Fruit fly (Drosophila melanogaster): Measurements from ENCODE around the gene CASK.

Gene CASK

dm6 chr3R:21835388-21836200, 13.1 kb upstream of the CASK start:
- TF ChIP-seq Dif (GFP tag; optimal IDR thresholded peaks at IDR 0.05; ENCODE audit: partially characterized antibody) (no peak), Dfd (GFP tag; optimal IDR thresholded peaks at IDR 0.05) (peak; percentile 40), usp (GFP tag; optimal IDR thresholded peaks at IDR 0.05) (no peak), pan (optimal IDR thresholded peaks at IDR 0.05) (no peak), jim (GFP tag; optimal IDR thresholded peaks at IDR 0.05) (peak; percentile 66), foxo (GFP tag; optimal IDR thresholded peaks at IDR 0.05) (no peak), Rel (GFP tag; optimal IDR thresholded peaks at IDR 0.05) (no peak), Rel (tag; optimal IDR thresholded peaks at IDR 0.05) (no peak)

- TF ChIP-seq dmrt93B (GFP tag; optimal IDR thresholded peaks at IDR 0.05) (no peak), foxo (GFP tag; optimal IDR thresholded peaks at IDR 0.05) (peak in 1 of 2 experiments; percentile 38), sv (GFP tag; optimal IDR thresholded peaks at IDR 0.05) (no peak), Vsx2 (GFP tag; optimal IDR thresholded peaks at IDR 0.05; ENCODE audit: partially characterized antibody) (no peak), jim (GFP tag; optimal IDR thresholded peaks at IDR 0.05) (peak; percentile 87), psq (GFP tag; optimal IDR thresholded peaks at IDR 0.05) (no peak), fru (GFP tag; optimal IDR thresholded peaks at IDR 0.05) (peak; percentile 0), Hnf4 (GFP tag; optimal IDR thresholded peaks at IDR 0.05) (no peak), tai (GFP tag; optimal IDR thresholded peaks at IDR 0.05) (no peak), h (GFP tag; optimal IDR thresholded peaks at IDR 0.05) (peak; percentile 1), sage (GFP tag; optimal IDR thresholded peaks at IDR 0.05) (no peak), brk (GFP tag; optimal IDR thresholded peaks at IDR 0.05) (no peak), HLH106 (tag; optimal IDR thresholded peaks at IDR 0.05) (no peak), dl (GFP tag; optimal IDR thresholded peaks at IDR 0.05; ENCODE audit: insufficient read depth in 1 of 2, partially characterized antibody in 2 of 2) (no peak), Rel (GFP tag; optimal IDR thresholded peaks at IDR 0.05) (no peak), Rel (tag; optimal IDR thresholded peaks at IDR 0.05) (peak; percentile 34), pan (optimal IDR thresholded peaks at IDR 0.05) (no peak), br (GFP tag; optimal IDR thresholded peaks at IDR 0.05) (no peak), ey (GFP tag; optimal IDR thresholded peaks at IDR 0.05) (no peak)
Observed at dm6 chr3R:21834234-21835070, 12.0 kb upstream of the CASK start.

dm6 chr3R:21832203-21832602, 9.7 kb upstream of the CASK start, which contains the start of gene Gr93a:
TSS of gene Gr93a (plus strand) at chr3R:21832503.
- no peak for TF ChIP-seq brk (GFP tag; optimal IDR thresholded peaks at IDR 0.05)
- no peak for TF ChIP-seq fru (GFP tag; optimal IDR thresholded peaks at IDR 0.05)
- no peak for TF ChIP-seq dsf (GFP tag; optimal IDR thresholded peaks at IDR 0.05; ENCODE audit: borderline replicate concordance)
- no peak for TF ChIP-seq rgr (GFP tag; optimal IDR thresholded peaks at IDR 0.05)
- no peak for TF ChIP-seq Dif (GFP tag; optimal IDR thresholded peaks at IDR 0.05; ENCODE audit: partially characterized antibody)
- TF ChIP-seq jim (GFP tag; optimal IDR thresholded peaks at IDR 0.05) = no peak
- no peak for TF ChIP-seq tai (GFP tag; optimal IDR thresholded peaks at IDR 0.05)
- TF ChIP-seq sage (GFP tag; optimal IDR thresholded peaks at IDR 0.05) = no peak
- no peak for TF ChIP-seq sv (GFP tag; optimal IDR thresholded peaks at IDR 0.05)
- TF ChIP-seq foxo (GFP tag; optimal IDR thresholded peaks at IDR 0.05) = no peak
- no peak for TF ChIP-seq Rel (GFP tag; optimal IDR thresholded peaks at IDR 0.05)
- TF ChIP-seq Rel (tag; optimal IDR thresholded peaks at IDR 0.05) = no peak

- no peak for TF ChIP-seq woc (GFP tag; optimal IDR thresholded peaks at IDR 0.05)
- TF ChIP-seq dmrt93B (GFP tag; optimal IDR thresholded peaks at IDR 0.05) = no peak
Observed at dm6 chr3R:21831040-21831439, 8.6 kb upstream of the CASK start.

dm6 chr3R:21830303-21830707, 7.8 kb upstream of the CASK start:
- TF ChIP-seq dsf (GFP tag; optimal IDR thresholded peaks at IDR 0.05; ENCODE audit: borderline replicate concordance) = no peak
- TF ChIP-seq fru (GFP tag; optimal IDR thresholded peaks at IDR 0.05) = no peak
- no peak for TF ChIP-seq OdsH (GFP tag; optimal IDR thresholded peaks at IDR 0.05)
- no peak for TF ChIP-seq Abd-B (GFP tag; optimal IDR thresholded peaks at IDR 0.05)
- no peak for TF ChIP-seq dmrt93B (GFP tag; optimal IDR thresholded peaks at IDR 0.05)
- TF ChIP-seq h (GFP tag; optimal IDR thresholded peaks at IDR 0.05) = no peak
- TF ChIP-seq Sp1 (GFP tag; optimal IDR thresholded peaks at IDR 0.05) = no peak
- no peak for TF ChIP-seq Rel (GFP tag; optimal IDR thresholded peaks at IDR 0.05)
- no peak for TF ChIP-seq Rel (tag; optimal IDR thresholded peaks at IDR 0.05)
- no peak for TF ChIP-seq GATAd (GFP tag; optimal IDR thresholded peaks at IDR 0.05)
- no peak for TF ChIP-seq ey (GFP tag; optimal IDR thresholded peaks at IDR 0.05)

Data from whole organism, wandering third instar larva.